Fruit fly (Drosophila melanogaster) whole organism, pupa: ENCODE data around the gene Nlg4.

Source experiments
- CG10348 ChIP-seq: fragments of 200-800 bp; sonication (Bioruptor generic); IDR thresholded peaks from 2 replicates; pipeline ENCODE4 v1.3.6; 2022; ENCODE audit warnings: missing biosample characterization, missing genetic modification characterization
- CG12605 ChIP-seq: fragments of 200-800 bp; sonication (Bioruptor generic); IDR thresholded peaks from 2 replicates; pipeline ENCODE4 v1.3.6; 2022; ENCODE audit warnings: missing biosample characterization, missing genetic modification characterization
- CG13204 ChIP-seq: fragments of 200-800 bp; sonication (Bioruptor generic); optimal IDR thresholded peaks from 2 replicates; lab custom pipeline; 2018; ENCODE audit warnings: missing biosample characterization, mild to moderate bottlenecking, missing genetic modification characterization, moderate library complexity
- CG14655 ChIP-seq: fragments of 200-800 bp; sonication (Bioruptor generic); optimal IDR thresholded peaks from 3 replicates; lab custom pipeline; 2017; ENCODE audit warnings: mild to moderate bottlenecking, missing biosample characterization, missing genetic modification reagents, missing genetic modification characterization
- CG15710 ChIP-seq: fragments of 200-800 bp; sonication (Bioruptor generic); optimal IDR thresholded peaks from 2 replicates; lab custom pipeline; 2018; ENCODE audit warnings: missing biosample characterization, mild to moderate bottlenecking, missing genetic modification characterization, moderate library complexity
- CG17806 ChIP-seq: fragments of 200-800 bp; sonication (Bioruptor generic); optimal IDR thresholded peaks from 2 replicates; lab custom pipeline; 2018; ENCODE audit warnings: missing biosample characterization, mild to moderate bottlenecking, missing genetic modification characterization, moderate library complexity
- CG32121 ChIP-seq: fragments of 200-800 bp; sonication (Bioruptor generic); IDR thresholded peaks from 2 replicates; pipeline ENCODE4 v1.3.6; 2022; ENCODE audit warnings: missing biosample characterization, missing genetic modification characterization
- CG34367 ChIP-seq: fragments of 200-800 bp; sonication (Bioruptor generic); optimal IDR thresholded peaks from 2 replicates; lab custom pipeline; 2018; ENCODE audit warnings: missing biosample characterization, mild to moderate bottlenecking, missing genetic modification characterization
- CG4496 ChIP-seq: fragments of 200-800 bp; sonication (Bioruptor generic); IDR thresholded peaks from 3 replicates; pipeline ENCODE4 v1.3.6; 2022; ENCODE audit warnings: missing biosample characterization, missing genetic modification characterization
- CG8159 ChIP-seq: fragments of 200-800 bp; sonication (Bioruptor generic); optimal IDR thresholded peaks from 3 replicates; lab custom pipeline; 2018; ENCODE audit warnings: missing biosample characterization, mild to moderate bottlenecking, missing genetic modification characterization, moderate library complexity
- CG8301 ChIP-seq: fragments of 200-800 bp; sonication (Bioruptor generic); optimal IDR thresholded peaks from 2 replicates; lab custom pipeline; 2018; ENCODE audit warnings: missing biosample characterization, mild to moderate bottlenecking, missing genetic modification characterization
- CG9948 ChIP-seq: fragments of 200-800 bp; sonication (Bioruptor generic); optimal IDR thresholded peaks from 2 replicates; lab custom pipeline; 2018; ENCODE audit warnings: missing biosample characterization, mild to moderate bottlenecking, missing genetic modification characterization, moderate library complexity
- D1 ChIP-seq: fragments of 200-800 bp; sonication (Bioruptor generic); optimal IDR thresholded peaks from 2 replicates; lab custom pipeline; 2018; ENCODE audit warnings: missing biosample characterization, mild to moderate bottlenecking, missing genetic modification characterization, moderate library complexity
- EcR ChIP-seq: fragments of 200-800 bp; sonication (Bioruptor generic); optimal IDR thresholded peaks from 3 replicates; lab custom pipeline; 2019; ENCODE audit warnings: missing biosample characterization, missing genetic modification characterization, mild to moderate bottlenecking, moderate library complexity, missing genetic modification reagents
- Ets98B ChIP-seq: fragments of 200-800 bp; sonication (Bioruptor generic); IDR thresholded peaks from 2 replicates; pipeline ENCODE4 v1.3.6; 2022; ENCODE audit warnings: missing biosample characterization, missing genetic modification characterization
- Pif1A ChIP-seq: fragments of 200-800 bp; sonication (Bioruptor generic); optimal IDR thresholded peaks from 3 replicates; lab custom pipeline; 2016; ENCODE audit warnings: missing biosample characterization, missing genetic modification characterization
- Pif1B ChIP-seq: fragments of 200-800 bp; sonication (Bioruptor generic); optimal IDR thresholded peaks from 3 replicates; lab custom pipeline; 2016; ENCODE audit warnings: missing biosample characterization, missing genetic modification characterization
- Snoo ChIP-seq: fragments of 200-800 bp; sonication (Bioruptor generic); optimal IDR thresholded peaks from 3 replicates; lab custom pipeline; 2017; ENCODE audit warnings: missing biosample characterization, mild to moderate bottlenecking, missing genetic modification characterization, inconsistent platforms
- fd96Ca ChIP-seq: fragments of 200-800 bp; sonication (Bioruptor generic); IDR thresholded peaks from 3 replicates; pipeline ENCODE4 v1.3.6; 2022; ENCODE audit warnings: missing biosample characterization, missing genetic modification characterization
- gl ChIP-seq: fragments of 200-800 bp; sonication (Bioruptor generic); optimal IDR thresholded peaks from 2 replicates; lab custom pipeline; 2018; ENCODE audit warnings: missing biosample characterization, mild to moderate bottlenecking, missing genetic modification characterization
- rn ChIP-seq: fragments of 200-800 bp; sonication (Bioruptor generic); IDR thresholded peaks from 2 replicates; pipeline ENCODE4 v1.3.6; 2022; ENCODE audit warnings: missing biosample characterization, missing genetic modification characterization

Gene Nlg4

DNA sequence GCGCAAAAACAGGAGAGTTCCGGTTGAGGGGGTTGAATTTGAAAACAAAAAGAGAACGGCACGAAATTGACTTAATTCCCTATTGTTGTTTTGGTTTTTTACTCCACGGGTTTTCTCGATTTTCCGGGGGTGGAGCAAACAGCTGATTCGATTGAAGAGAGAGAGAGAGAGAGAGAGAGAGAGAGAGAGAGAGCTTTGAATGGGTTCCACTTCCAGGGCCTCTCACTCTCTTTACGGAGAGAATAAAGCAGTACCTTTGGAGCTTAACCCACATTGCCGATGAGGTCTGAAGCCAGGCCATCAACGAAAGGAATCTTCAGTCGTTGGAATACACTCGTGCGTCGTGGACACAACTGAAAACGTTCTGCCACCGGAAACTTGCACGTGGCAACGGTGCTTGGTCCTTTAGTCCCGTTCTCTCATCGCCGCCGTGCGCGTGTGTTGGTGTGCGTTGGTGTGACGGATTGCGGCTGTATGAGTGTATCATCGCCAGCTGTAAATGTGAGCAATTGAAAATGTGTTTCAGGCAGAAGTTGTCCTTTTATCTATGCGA is at the start of gene Nlg4:
Gene Nlg4, plus strand, starts transcription at position 332 of the 553 bp plus-strand sequence.
- TF ChIP-seq EcR (GFP tag; lab: Kevin White, UChicago) = no peak
- TF ChIP-seq CG8301 (tag; lab: Kevin White, UChicago) = no peak
- no peak for TF ChIP-seq rn (GFP tag; lab: Robert Waterston, UW)
- no peak for TF ChIP-seq Pif1A (GFP tag; lab: Kevin White, UChicago)
- TF ChIP-seq CG17806 (tag; lab: Kevin White, UChicago) = no peak
- TF ChIP-seq CG34367 = no peak
- no peak for TF ChIP-seq Snoo (tag; lab: Kevin White, UChicago)
- no peak for TF ChIP-seq CG15710 (tag; lab: Kevin White, UChicago)
- TF ChIP-seq gl = no peak
- TF ChIP-seq CG10348 = no peak
- no peak for TF ChIP-seq CG8159 (tag; lab: Kevin White, UChicago)
- no peak for TF ChIP-seq CG9948 (tag; lab: Kevin White, UChicago)
- no peak for TF ChIP-seq CG13204 (GFP tag; lab: Kevin White, UChicago)
- no peak for TF ChIP-seq Pif1B (GFP tag; lab: Kevin White, UChicago)
- TF ChIP-seq D1 (tag; lab: Kevin White, UChicago) = no peak
- no peak for TF ChIP-seq fd96Ca (GFP tag; lab: Robert Waterston, UW)
- TF ChIP-seq, all 21 proteins: peak for 0

dm6 chr3R:20167635-20168395 is 36.8 kb upstream of the Nlg4 start:
- TF ChIP-seq CG4496 (GFP tag; lab: Robert Waterston, UW) (no peak), Ets98B (GFP tag; lab: Robert Waterston, UW) (no peak), Pif1A (GFP tag; lab: Kevin White, UChicago) (no peak), CG14655 (no peak), fd96Ca (GFP tag; lab: Robert Waterston, UW) (no peak), D1 (tag; lab: Kevin White, UChicago) (no peak), CG8159 (tag; lab: Kevin White, UChicago) (no peak), CG10348 (no peak), gl (no peak), Pif1B (GFP tag; lab: Kevin White, UChicago) (no peak), CG34367 (no peak)

- TF ChIP-seq fd96Ca (GFP tag; lab: Robert Waterston, UW) = no peak
- no peak for TF ChIP-seq EcR (GFP tag; lab: Kevin White, UChicago)
- TF ChIP-seq CG32121 (GFP tag; lab: Robert Waterston, UW) = no peak
- TF ChIP-seq Ets98B (GFP tag; lab: Robert Waterston, UW) = no peak
Observed at dm6 chr3R:20169135-20169534, 35.5 kb upstream of the Nlg4 start, which contains the start of gene CG5023. Gene CG5023, plus strand, starts transcription at chr3R:20169435.

DNA sequence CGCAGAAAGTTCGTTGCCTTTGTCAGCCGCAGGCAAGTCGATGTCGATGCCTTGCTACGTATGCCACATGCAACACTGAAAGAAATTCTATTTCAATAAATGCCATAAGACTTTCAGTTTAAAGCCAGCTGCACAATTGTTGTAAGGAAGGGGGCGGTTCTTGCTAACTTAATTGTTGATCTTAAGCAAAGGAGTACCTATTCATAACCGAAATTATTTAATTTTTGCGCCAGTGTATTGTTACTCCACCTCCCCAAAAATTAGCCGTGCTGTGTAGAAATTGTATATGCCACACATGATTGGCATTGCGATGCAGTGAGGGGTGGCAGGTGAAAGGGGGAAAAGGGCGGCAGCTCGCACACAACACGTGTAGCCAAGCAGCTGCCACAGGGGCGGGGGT is 19.6 kb upstream of the Nlg4 start:
- TF ChIP-seq Ets98B (GFP tag; lab: Robert Waterston, UW) (peak; percentile 26; the same call in 1 of the 2 replicates), CG8159 (tag; lab: Kevin White, UChicago) (peak; percentile 21), CG13204 (GFP tag; lab: Kevin White, UChicago) (no peak), CG17806 (tag; lab: Kevin White, UChicago) (no peak), CG4496 (GFP tag; lab: Robert Waterston, UW) (0 out of 3 replicates have a peak, but pooled peaks have one; percentile 40)

dm6 chr3R:20209691-20210090 is 5.1 kb downstream of the Nlg4 start, which contains the start of gene CG17199:
Gene CG17199, minus strand, starts transcription at chr3R:20209791.
- TF ChIP-seq CG32121 (GFP tag; lab: Robert Waterston, UW) (no peak), D1 (tag; lab: Kevin White, UChicago) (no peak), Ets98B (GFP tag; lab: Robert Waterston, UW) (no peak), CG13204 (GFP tag; lab: Kevin White, UChicago) (no peak), CG10348 (no peak), EcR (GFP tag; lab: Kevin White, UChicago) (no peak), CG4496 (GFP tag; lab: Robert Waterston, UW) (no peak), fd96Ca (GFP tag; lab: Robert Waterston, UW) (no peak), CG8159 (tag; lab: Kevin White, UChicago) (no peak), CG8301 (tag; lab: Kevin White, UChicago) (no peak), CG17806 (tag; lab: Kevin White, UChicago) (no peak), CG14655 (no peak), Pif1A (GFP tag; lab: Kevin White, UChicago) (no peak)

DNA sequence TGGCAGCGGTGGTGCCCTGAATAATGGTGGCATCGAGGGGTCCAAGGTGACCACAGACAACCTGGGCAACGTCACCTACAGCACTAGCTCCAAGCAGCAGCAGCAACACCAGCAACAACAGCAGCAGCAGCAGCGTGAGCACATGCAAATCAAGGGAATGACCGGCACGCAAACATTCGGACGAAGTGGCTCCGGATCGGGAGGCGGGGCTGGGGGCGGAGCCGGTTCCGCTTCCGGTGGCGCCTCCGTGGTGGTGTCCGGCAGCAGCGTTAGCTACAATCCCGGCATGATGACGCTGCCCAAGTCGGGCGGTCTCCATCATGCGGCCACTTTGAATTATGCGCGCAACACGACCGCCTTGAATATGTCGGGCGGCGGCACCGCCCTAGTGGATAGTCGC is 22.9 kb downstream of the Nlg4 start:
- TF ChIP-seq CG12605 (GFP tag; lab: Robert Waterston, UW) (no peak), CG13204 (GFP tag; lab: Kevin White, UChicago) (no peak), D1 (tag; lab: Kevin White, UChicago) (no peak), CG14655 (no peak), CG34367 (no peak), CG15710 (tag; lab: Kevin White, UChicago) (no peak), Ets98B (GFP tag; lab: Robert Waterston, UW) (no peak), Snoo (tag; lab: Kevin White, UChicago) (no peak), CG8301 (tag; lab: Kevin White, UChicago) (no peak), CG4496 (GFP tag; lab: Robert Waterston, UW) (no peak), EcR (GFP tag; lab: Kevin White, UChicago) (no peak), CG10348 (no peak), CG17806 (tag; lab: Kevin White, UChicago) (no peak), gl (no peak), Pif1B (GFP tag; lab: Kevin White, UChicago) (no peak), CG32121 (GFP tag; lab: Robert Waterston, UW) (no peak), fd96Ca (GFP tag; lab: Robert Waterston, UW) (no peak)
